Worm (Caenorhabditis elegans): Measurements from ENCODE around the gene npr-1.

ce11 chrX:4809753-4810424 lies 40.1 kb upstream of the npr-1 start:
- no peak for TF ChIP-seq bed-1 (GFP tag; IDR thresholded peaks at IDR 0.05)
- no peak for TF ChIP-seq nhr-90 (tag; optimal IDR thresholded peaks at IDR 0.05)
- TF ChIP-seq ama-1 (optimal IDR thresholded peaks at IDR 0.05), result peak; percentile 21
- no peak for TF ChIP-seq ama-1 (GFP tag; optimal IDR thresholded peaks at IDR 0.05)
- no peak for TF ChIP-seq tbx-9 (tag; optimal IDR thresholded peaks at IDR 0.05; ENCODE audit: borderline replicate concordance)
- no peak for TF ChIP-seq efl-1 (GFP tag; optimal IDR thresholded peaks at IDR 0.05)
- no peak for TF ChIP-seq him-1 (tag; optimal IDR thresholded peaks at IDR 0.05)
- no peak for TF ChIP-seq C17E4.6 (GFP tag; IDR thresholded peaks at IDR 0.05)
- TF ChIP-seq egl-44 (GFP tag; IDR thresholded peaks at IDR 0.05), result no peak
- no peak for TF ChIP-seq dpff-1 (tag; optimal IDR thresholded peaks at IDR 0.05)
- no peak for TF ChIP-seq rec-8 (tag; optimal IDR thresholded peaks at IDR 0.05)
- TF ChIP-seq unc-130 (GFP tag; optimal IDR thresholded peaks at IDR 0.05), result no peak
- TF ChIP-seq lin-26 (GFP tag; IDR thresholded peaks at IDR 0.05), result no peak
- no peak for TF ChIP-seq mel-28 (tag; optimal IDR thresholded peaks at IDR 0.05; ENCODE audit: borderline replicate concordance)
